Fruit fly (Drosophila melanogaster): Measurements from ENCODE around the gene EloA.

The EloA gene

DNA sequence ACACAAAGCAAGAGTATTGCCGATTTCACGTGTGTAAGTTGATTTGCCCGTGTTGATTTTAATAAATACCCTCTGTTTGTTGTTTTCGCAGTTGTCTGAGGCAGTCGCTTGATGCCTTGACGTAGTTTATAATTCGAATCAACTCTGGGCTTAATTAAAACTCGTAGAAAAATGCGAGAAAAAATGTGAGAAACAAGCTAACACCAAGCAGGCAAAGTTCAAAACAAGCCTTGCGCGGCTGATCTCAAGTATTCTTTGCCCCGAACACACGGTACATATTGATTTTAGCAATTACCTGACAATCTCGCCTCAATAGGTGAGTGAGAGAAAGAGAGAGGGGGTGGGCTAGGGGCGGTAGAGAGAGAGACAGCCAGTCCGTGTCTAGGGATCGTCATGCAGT, 26.1 kb upstream of the EloA start (continued):
- TF ChIP-seq CG12104 (GFP tag; optimal IDR thresholded peaks at IDR 0.05) (peak; percentile 35), ash1 (GFP tag; optimal IDR thresholded peaks at IDR 0.05) (peak; percentile 30), HmgZ (tag; optimal IDR thresholded peaks at IDR 0.05) (peak; percentile 45), CG7786 (GFP tag; optimal IDR thresholded peaks at IDR 0.05) (peak; percentile 38), sens (GFP tag) (peak; percentile 81), CG12659 (GFP tag; optimal IDR thresholded peaks at IDR 0.05) (peak; percentile 48), Sin3A (optimal IDR thresholded peaks at IDR 0.05) (no peak), CG5245 (GFP tag; optimal IDR thresholded peaks at IDR 0.05) (no peak), CG13775 (GFP tag; optimal IDR thresholded peaks at IDR 0.05) (peak; percentile 24), Adf1 (GFP tag; IDR thresholded peaks at IDR 0.05) (peak; percentile 47), ATbp (GFP tag; optimal IDR thresholded peaks at IDR 0.05) (peak; percentile 56), mirr (GFP tag; optimal IDR thresholded peaks at IDR 0.05) (peak; percentile 59), fu2 (GFP tag; optimal IDR thresholded peaks at IDR 0.05) (peak; percentile 7), CG5953 (GFP tag; IDR thresholded peaks at IDR 0.05) (no peak), ERR (GFP tag; optimal IDR thresholded peaks at IDR 0.05) (peak; percentile 14), org-1 (GFP tag; optimal IDR thresholded peaks at IDR 0.05) (peak; percentile 40), CG13894 (tag; optimal IDR thresholded peaks at IDR 0.05) (peak; percentile 57), Taf1 (GFP tag; IDR thresholded peaks at IDR 0.05) (no peak), Hr51 (GFP tag; optimal IDR thresholded peaks at IDR 0.05) (peak in 1 of 2 experiments; percentile 45), wdn (GFP tag; IDR thresholded peaks at IDR 0.05) (peak; percentile 50; the same call in 1 of the 2 replicates), danr (GFP tag; IDR thresholded peaks at IDR 0.05) (0 out of 2 replicates have a peak, but pooled peaks have one; percentile 12), Mrtf (GFP tag; IDR thresholded peaks at IDR 0.05) (peak; percentile 24; the same call in 1 of the 3 replicates), pnt (GFP tag; optimal IDR thresholded peaks at IDR 0.05) (no peak), CG10543 (GFP tag; optimal IDR thresholded peaks at IDR 0.05) (peak; percentile 77), Xrp1 (GFP tag; IDR thresholded peaks at IDR 0.05) (no peak), CG11247 (GFP tag; IDR thresholded peaks at IDR 0.05) (peak; percentile 72), MTF-1 (GFP tag; optimal IDR thresholded peaks at IDR 0.05; ENCODE audit: borderline replicate concordance) (peak; percentile 26), dm (GFP tag; optimal IDR thresholded peaks at IDR 0.05) (no peak), CG31441 (GFP tag; IDR thresholded peaks at IDR 0.05) (no peak), dmrt11E (tag; optimal IDR thresholded peaks at IDR 0.05) (no peak), sug (tag; optimal IDR thresholded peaks at IDR 0.05) (peak; percentile 32), CG6791 (GFP tag; IDR thresholded peaks at IDR 0.05; ENCODE audit: partially characterized antibody) (no peak), gcm2 (GFP tag; optimal IDR thresholded peaks at IDR 0.05) (no peak), zfh1 (GFP tag; IDR thresholded peaks at IDR 0.05) (peak; percentile 53; the same call in 1 of the 3 replicates), ro (GFP tag; IDR thresholded peaks at IDR 0.05) (no peak), grn (GFP tag; optimal IDR thresholded peaks at IDR 0.05) (no peak), lilli (GFP tag; optimal IDR thresholded peaks at IDR 0.05) (peak; percentile 40), otp (GFP tag; IDR thresholded peaks at IDR 0.05) (peak; percentile 63; the same call in 1 of the 3 replicates), kay (GFP tag; optimal IDR thresholded peaks at IDR 0.05) (no peak), maf-S (GFP tag; optimal IDR thresholded peaks at IDR 0.05) (peak; percentile 29), Ada2b (GFP tag; IDR thresholded peaks at IDR 0.05) (peak; percentile 51; the same call in 1 of the 2 replicates), CG9932 (GFP tag; IDR thresholded peaks at IDR 0.05) (peak; percentile 50; the same call in 1 of the 2 replicates), Hand (GFP tag; optimal IDR thresholded peaks at IDR 0.05) (peak; percentile 13), CG11398 (GFP tag; optimal IDR thresholded peaks at IDR 0.05) (peak; percentile 33), tin (GFP tag; optimal IDR thresholded peaks at IDR 0.05) (no peak), CG4730 (GFP tag; IDR thresholded peaks at IDR 0.05) (no peak), chif (GFP tag; optimal IDR thresholded peaks at IDR 0.05) (no peak), phol (tag; optimal IDR thresholded peaks at IDR 0.05) (no peak), HHEX (GFP tag; optimal IDR thresholded peaks at IDR 0.05) (peak; percentile 53), CG12744 (GFP tag; optimal IDR thresholded peaks at IDR 0.05) (peak; percentile 9), CG6813 (GFP tag; optimal IDR thresholded peaks at IDR 0.05) (peak; percentile 63), shn (GFP tag; optimal IDR thresholded peaks at IDR 0.05) (peak; percentile 9)
